Worm (Caenorhabditis elegans) whole organism, mixed stage, embryonic: Measurements from ENCODE around the gene gst-2.

Source experiments
- ceh-43 ChIP-seq: fragments of 200-800 bp; sonication (Bioruptor generic); optimal IDR thresholded peaks from 2 replicates; lab custom pipeline; 2018; ENCODE audit warnings: mild to moderate bottlenecking, missing genetic modification characterization, moderate library complexity, missing compliant biosample characterization
- ceh-83 ChIP-seq: fragments of 200-800 bp; sonication (Bioruptor generic); optimal IDR thresholded peaks from 2 replicates; lab custom pipeline; 2018; ENCODE audit warnings: mild to moderate bottlenecking, missing genetic modification characterization, missing compliant biosample characterization
- cnd-1 ChIP-seq: fragments of 200-800 bp; sonication (Bioruptor generic); optimal IDR thresholded peaks from 2 replicates; lab custom pipeline; 2018; ENCODE audit warnings: mild to moderate bottlenecking, missing genetic modification characterization, missing compliant biosample characterization
- elt-1 ChIP-seq: sonication (generic microtip); optimal IDR thresholded peaks from 2 replicates; lab custom pipeline; 2017; ENCODE audit warnings: missing genetic modification characterization, mild to moderate bottlenecking, missing compliant biosample characterization, antibody characterized with exemption, moderate library complexity, borderline replicate concordance; ENCODE audit not compliant: insufficient read depth
- elt-3 ChIP-seq: fragments of 150-350 bp; optimal IDR thresholded peaks from 2 replicates; lab custom pipeline; 2014; ENCODE audit warnings: missing biosample characterization, missing genetic modification characterization
- lsy-2 ChIP-seq: fragments of 150-350 bp; optimal IDR thresholded peaks from 2 replicates; lab custom pipeline; 2014; ENCODE audit warnings: missing biosample characterization, missing genetic modification characterization
- nhr-12 ChIP-seq: fragments of 150-350 bp; optimal IDR thresholded peaks from 2 replicates; lab custom pipeline; 2014; ENCODE audit warnings: missing biosample characterization, missing genetic modification characterization
- nhr-237 ChIP-seq: fragments of 150-350 bp; optimal IDR thresholded peaks from 2 replicates; lab custom pipeline; 2014; ENCODE audit warnings: missing biosample characterization, missing genetic modification characterization
- nhr-28 ChIP-seq: fragments of 150-350 bp; optimal IDR thresholded peaks from 2 replicates; lab custom pipeline; 2014; ENCODE audit warnings: missing biosample characterization, missing genetic modification characterization
- snpc-4 ChIP-seq: fragments of 150-350 bp; optimal IDR thresholded peaks from 2 replicates; lab custom pipeline; 2014; ENCODE audit warnings: missing biosample characterization, missing genetic modification characterization
- unc-39 ChIP-seq: fragments of 150-350 bp; optimal IDR thresholded peaks from 2 replicates; lab custom pipeline; 2014; ENCODE audit warnings: missing biosample characterization, missing genetic modification characterization

- no peak for TF ChIP-seq unc-39 (tag; lab: Kevin White, UChicago)
- no peak for TF ChIP-seq nhr-28
- no peak for TF ChIP-seq cnd-1 (tag; lab: Kevin White, UChicago)
- no peak for TF ChIP-seq ceh-83 (GFP tag; lab: Kevin White, UChicago)
- no peak for TF ChIP-seq snpc-4 (tag; lab: Kevin White, UChicago)
- TF ChIP-seq nhr-12: no peak
- no peak for TF ChIP-seq elt-3 (tag; lab: Kevin White, UChicago)
- TF ChIP-seq ceh-43 (GFP tag; lab: Kevin White, UChicago): no peak
- TF ChIP-seq nhr-237: no peak
- TF ChIP-seq lsy-2 (tag; lab: Kevin White, UChicago): no peak
- no peak for TF ChIP-seq elt-1 (tag; lab: Kevin White, UChicago)
Measured at ce11 chrIV:10155475-10155874, 13.6 kb upstream of the gst-2 start, which contains the start of gene ttr-54.
